Worm (Caenorhabditis elegans) whole organism, late embryonic: ENCODE results near the gene hot-6.

Experiments used
- C08G9.2 ChIP-seq: sonication (generic microtip); optimal IDR thresholded peaks from 2 replicates; lab custom pipeline; 2016; ENCODE audit warnings: mild to moderate bottlenecking, missing genetic modification characterization, moderate library complexity, missing compliant biosample characterization
- C38D4.7 ChIP-seq: fragments of 200-800 bp; sonication (Bioruptor generic); optimal IDR thresholded peaks from 2 replicates; lab custom pipeline; 2018; ENCODE audit warnings: mild to moderate bottlenecking, missing genetic modification characterization, moderate library complexity, missing compliant biosample characterization
- F13H6.1 ChIP-seq: sonication (generic microtip); optimal IDR thresholded peaks from 2 replicates; lab custom pipeline; 2016; ENCODE audit warnings: missing genetic modification characterization, missing compliant biosample characterization
- K02D7.2 ChIP-seq: sonication (generic microtip); optimal IDR thresholded peaks from 2 replicates; lab custom pipeline; 2017; ENCODE audit warnings: mild to moderate bottlenecking, missing genetic modification characterization, missing compliant biosample characterization
- K09A11.1 ChIP-seq: sonication (generic microtip); optimal IDR thresholded peaks from 2 replicates; lab custom pipeline; 2017; ENCODE audit warnings: antibody characterized with exemption, mild to moderate bottlenecking, missing genetic modification characterization, missing compliant biosample characterization; ENCODE audit not compliant: insufficient read depth
- T23F11.4 ChIP-seq: fragments of 200-800 bp; sonication (Bioruptor generic); optimal IDR thresholded peaks from 2 replicates; lab custom pipeline; 2018; ENCODE audit warnings: mild to moderate bottlenecking, missing genetic modification characterization, missing compliant biosample characterization
- ahr-1 ChIP-seq: sonication (generic microtip); optimal IDR thresholded peaks from 2 replicates; lab custom pipeline; 2016; ENCODE audit warnings: missing genetic modification characterization, missing compliant biosample characterization
- ama-1 ChIP-seq: fragments of 150-350 bp; optimal IDR thresholded peaks from 2 replicates; lab custom pipeline; 2014
- ceh-18 ChIP-seq: sonication (generic microtip); optimal IDR thresholded peaks from 2 replicates; lab custom pipeline; 2016; ENCODE audit warnings: missing genetic modification characterization, missing compliant biosample characterization
- ceh-19 ChIP-seq: fragments of 200-800 bp; sonication (Bioruptor generic); optimal IDR thresholded peaks from 2 replicates; lab custom pipeline; 2018; ENCODE audit warnings: mild to moderate bottlenecking, missing genetic modification characterization, missing compliant biosample characterization
- ceh-22 ChIP-seq: sonication (generic microtip); optimal IDR thresholded peaks from 2 replicates; lab custom pipeline; 2017; ENCODE audit warnings: missing biosample characterization, missing genetic modification characterization
- ceh-30 ChIP-seq: fragments of 150-350 bp; optimal IDR thresholded peaks from 2 replicates; lab custom pipeline; 2014; ENCODE audit warnings: missing biosample characterization, missing genetic modification characterization
- dmd-4 ChIP-seq: sonication (generic microtip); optimal IDR thresholded peaks from 2 replicates; lab custom pipeline; 2016; ENCODE audit warnings: borderline replicate concordance, missing genetic modification characterization, missing compliant biosample characterization
- dve-1 ChIP-seq: sonication (generic microtip); optimal IDR thresholded peaks from 2 replicates; lab custom pipeline; 2017; ENCODE audit warnings: antibody characterized with exemption, mild to moderate bottlenecking, missing genetic modification characterization, missing compliant biosample characterization
- elt-2 ChIP-seq: sonication (generic microtip); optimal IDR thresholded peaks from 2 replicates; lab custom pipeline; 2016; ENCODE audit warnings: missing genetic modification reagents, missing genetic modification characterization, missing compliant biosample characterization
- eyg-1 ChIP-seq: sonication (generic microtip); optimal IDR thresholded peaks from 2 replicates; lab custom pipeline; 2016; ENCODE audit warnings: missing genotype, missing genetic modification characterization, missing compliant biosample characterization
- gmeb-2 ChIP-seq: sonication (generic microtip); optimal IDR thresholded peaks from 2 replicates; lab custom pipeline; 2016; ENCODE audit warnings: missing genetic modification characterization, inconsistent platforms, missing compliant biosample characterization
- hlh-13 ChIP-seq: fragments of 200-800 bp; sonication (Bioruptor generic); optimal IDR thresholded peaks from 2 replicates; lab custom pipeline; 2018; ENCODE audit warnings: mild to moderate bottlenecking, missing genetic modification characterization, missing compliant biosample characterization
- hlh-30 ChIP-seq: sonication (generic microtip); optimal IDR thresholded peaks from 2 replicates; lab custom pipeline; 2017; ENCODE audit warnings: antibody characterized with exemption, missing genetic modification characterization, missing compliant biosample characterization; ENCODE audit not compliant: insufficient read depth
- hlh-6 ChIP-seq: sonication (generic microtip); optimal IDR thresholded peaks from 2 replicates; lab custom pipeline; 2016; ENCODE audit warnings: missing genotype, missing genetic modification characterization, missing compliant biosample characterization
- hlh-8 ChIP-seq: sonication (generic microtip); optimal IDR thresholded peaks from 2 replicates; lab custom pipeline; 2016; ENCODE audit warnings: missing genotype, missing genetic modification characterization, missing compliant biosample characterization
- lim-6 ChIP-seq: sonication (generic microtip); optimal IDR thresholded peaks from 2 replicates; lab custom pipeline; 2016; ENCODE audit warnings: missing genetic modification characterization, missing compliant biosample characterization
- lin-11 ChIP-seq: fragments of 200-800 bp; sonication (Bioruptor generic); optimal IDR thresholded peaks from 2 replicates; lab custom pipeline; 2018; ENCODE audit warnings: mild to moderate bottlenecking, missing genetic modification characterization, missing compliant biosample characterization
- madf-2 ChIP-seq: sonication (generic microtip); optimal IDR thresholded peaks from 2 replicates; lab custom pipeline; 2017; ENCODE audit warnings: missing genetic modification characterization, missing compliant biosample characterization
- nfya-1 ChIP-seq: sonication (generic microtip); optimal IDR thresholded peaks from 2 replicates; lab custom pipeline; 2017; ENCODE audit warnings: missing genetic modification characterization, mild to moderate bottlenecking, missing compliant biosample characterization, antibody characterized with exemption, moderate library complexity
- odd-2 ChIP-seq: sonication (generic microtip); optimal IDR thresholded peaks from 2 replicates; lab custom pipeline; 2017; ENCODE audit warnings: antibody characterized with exemption, mild to moderate bottlenecking, missing genetic modification characterization, missing compliant biosample characterization
- pag-3 ChIP-seq: sonication (generic microtip); optimal IDR thresholded peaks from 2 replicates; lab custom pipeline; 2016; ENCODE audit warnings: missing compliant biosample characterization, missing genetic modification characterization, borderline replicate concordance
- pat-9 ChIP-seq: fragments of 200-800 bp; sonication (Bioruptor generic); optimal IDR thresholded peaks from 2 replicates; lab custom pipeline; 2018; ENCODE audit warnings: mild to moderate bottlenecking, missing genetic modification characterization, moderate library complexity, missing compliant biosample characterization
- pha-4 ChIP-seq: fragments of 150-350 bp; optimal IDR thresholded peaks from 2 replicates; lab custom pipeline; 2018; ENCODE audit warnings: missing biosample characterization, missing genetic modification reagents, missing genetic modification characterization
- pqm-1 ChIP-seq: sonication (generic microtip); optimal IDR thresholded peaks from 2 replicates; lab custom pipeline; 2016; ENCODE audit warnings: missing genetic modification characterization, missing compliant biosample characterization
- ref-2 ChIP-seq: sonication (generic microtip); optimal IDR thresholded peaks from 2 replicates; lab custom pipeline; 2016; ENCODE audit warnings: missing genetic modification characterization, missing compliant biosample characterization
- rnt-1 ChIP-seq: sonication (generic microtip); optimal IDR thresholded peaks from 2 replicates; lab custom pipeline; 2016; ENCODE audit warnings: missing genetic modification characterization, missing compliant biosample characterization
- syd-9 ChIP-seq: sonication (generic microtip); optimal IDR thresholded peaks from 2 replicates; lab custom pipeline; 2016; ENCODE audit warnings: mild to moderate bottlenecking, missing genetic modification characterization, moderate library complexity, missing compliant biosample characterization
- tbx-2 ChIP-seq: sonication (generic microtip); optimal IDR thresholded peaks from 2 replicates; lab custom pipeline; 2016; ENCODE audit warnings: missing genetic modification characterization, missing compliant biosample characterization
- tbx-7 ChIP-seq: sonication (generic microtip); optimal IDR thresholded peaks from 2 replicates; lab custom pipeline; 2016; ENCODE audit warnings: missing genotype, missing genetic modification characterization, missing compliant biosample characterization
- unc-3 ChIP-seq, 2 experiments: fragments of 200-800 bp in 1 of 2; sonication (Bioruptor generic) in 1 of 2; sonication (generic microtip) in 1 of 2; conservative IDR thresholded peaks in 1 of 2; optimal IDR thresholded peaks in 1 of 2; 2 replicates each; pipeline versions ENCODE4 v1.3.6 to Lab custom; 2016 to 2022; ENCODE audit warnings: missing compliant biosample characterization in 2 of 2, missing genetic modification characterization in 2 of 2, missing genetic modification reagents in 1 of 2
- unc-42 ChIP-seq: sonication (generic microtip); optimal IDR thresholded peaks from 2 replicates; lab custom pipeline; 2016; ENCODE audit warnings: missing genotype, missing genetic modification characterization, missing compliant biosample characterization
- unc-55 ChIP-seq: sonication (generic microtip); optimal IDR thresholded peaks from 2 replicates; lab custom pipeline; 2017; ENCODE audit warnings: missing biosample characterization, missing genetic modification reagents, missing genetic modification characterization
- zip-5 ChIP-seq: sonication (generic microtip); optimal IDR thresholded peaks from 2 replicates; lab custom pipeline; 2016; ENCODE audit warnings: missing genetic modification characterization, missing compliant biosample characterization
- ztf-16 ChIP-seq: sonication (generic microtip); optimal IDR thresholded peaks from 2 replicates; lab custom pipeline; 2017; ENCODE audit warnings: missing genetic modification characterization, missing compliant biosample characterization

The hot-6 gene

ce11 chrV:11056484-11056883 is 33.7 kb upstream of the hot-6 start:
- no peak for TF ChIP-seq ztf-16 (tag; lab: Kevin White, UChicago)

- TF ChIP-seq ceh-22 (tag; lab: Kevin White, UChicago) (no peak), dmd-4 (no peak), ahr-1 (no peak), tbx-7 (tag; lab: Kevin White, UChicago) (no peak), unc-42 (tag; lab: Kevin White, UChicago) (no peak), pag-3 (tag; lab: Kevin White, UChicago) (no peak), F13H6.1 (tag; lab: Kevin White, UChicago) (no peak), C38D4.7 (GFP tag; lab: Kevin White, UChicago) (no peak), unc-55 (GFP tag; lab: Kevin White, UChicago) (no peak), pat-9 (tag; lab: Kevin White, UChicago) (no peak), hlh-6 (no peak), ceh-19 (no peak), ama-1 (lab: Kevin White, UChicago) (no peak), ceh-30 (no peak)
These were observed 31.1 kb upstream of the hot-6 start, which contains the start of gene T04C12.7 for ce11 chrV:11053827-11054226. Gene T04C12.7 (plus strand): TSS chrV:11054127.

ce11 chrV:11051921-11052320 is 29.2 kb upstream of the hot-6 start, which contains the start of gene T04C12.33:
Gene T04C12.33 (plus strand): TSS chrV:11052221.
- TF ChIP-seq madf-2 (tag; lab: Kevin White, UChicago) (no peak), dve-1 (tag; lab: Kevin White, UChicago) (no peak), rnt-1 (tag; lab: Kevin White, UChicago) (no peak), dmd-4 (no peak), ceh-18 (tag; lab: Kevin White, UChicago) (no peak), ref-2 (tag; lab: Kevin White, UChicago) (no peak), K09A11.1 (no peak), tbx-7 (tag; lab: Kevin White, UChicago) (no peak), syd-9 (no peak), pqm-1 (tag; lab: Kevin White, UChicago) (no peak), elt-2 (no peak), ahr-1 (no peak), T23F11.4 (GFP tag; lab: Kevin White, UChicago) (no peak), nfya-1 (tag; lab: Kevin White, UChicago) (no peak), unc-3 (GFP tag; conservative IDR thresholded peaks at IDR 0.05; lab: Robert Waterston, UW) (no peak), unc-3 (tag; optimal IDR thresholded peaks at IDR 0.05; lab: Kevin White, UChicago) (no peak), tbx-2 (no peak), hlh-8 (tag; lab: Kevin White, UChicago) (no peak), lin-11 (tag; lab: Kevin White, UChicago) (no peak), eyg-1 (tag; lab: Kevin White, UChicago) (no peak), pha-4 (tag; lab: Kevin White, UChicago) (no peak)

ce11 chrV:11048678-11049077 is 25.9 kb upstream of the hot-6 start, which contains the start of gene srh-74:
Gene srh-74 (minus strand): TSS chrV:11048778.
- no peak for TF ChIP-seq lim-6 (tag; lab: Kevin White, UChicago)
- TF ChIP-seq tbx-2 = no peak
- TF ChIP-seq lin-11 (tag; lab: Kevin White, UChicago) = no peak
- no peak for TF ChIP-seq C08G9.2 (tag; lab: Kevin White, UChicago)
- no peak for TF ChIP-seq hlh-8 (tag; lab: Kevin White, UChicago)
- TF ChIP-seq zip-5 = no peak
- no peak for TF ChIP-seq odd-2 (tag; lab: Kevin White, UChicago)
- TF ChIP-seq hlh-13 (GFP tag; lab: Kevin White, UChicago) = no peak
- no peak for TF ChIP-seq dve-1 (tag; lab: Kevin White, UChicago)
- TF ChIP-seq gmeb-2 (tag; lab: Kevin White, UChicago) = no peak
- no peak for TF ChIP-seq K02D7.2 (tag; lab: Kevin White, UChicago)
- no peak for TF ChIP-seq hlh-30 (tag; lab: Kevin White, UChicago)
- no peak for TF ChIP-seq ahr-1
